Fruit fly (Drosophila melanogaster) whole organism, embryonic: ENCODE data around the gene CG33552.

Experiments used
- Abd-B ChIP-seq: fragments of 200-800 bp; sonication (Bioruptor generic); optimal IDR thresholded peaks from 2 replicates; lab custom pipeline; 2018; ENCODE audit warnings: missing biosample characterization, mild to moderate bottlenecking, missing genetic modification characterization, moderate library complexity
- Adf1 ChIP-seq: fragments of 200-800 bp; sonication (Bioruptor generic); IDR thresholded peaks from 2 replicates; pipeline ENCODE4 v1.3.6; 2022; ENCODE audit warnings: missing biosample characterization, missing genetic modification characterization
- Blimp-1 ChIP-seq: fragments of 200-800 bp; sonication (Bioruptor generic); optimal IDR thresholded peaks from 3 replicates; lab custom pipeline; 2018; ENCODE audit warnings: missing biosample characterization, missing genetic modification characterization, mild to moderate bottlenecking, moderate library complexity, missing genetic modification reagents
- Bteb2 ChIP-seq: fragments of 200-800 bp; sonication (Bioruptor generic); optimal IDR thresholded peaks from 2 replicates; lab custom pipeline; 2016; ENCODE audit warnings: missing biosample characterization, missing genetic modification characterization
- CG10431 ChIP-seq: fragments of 200-800 bp; sonication (Bioruptor generic); optimal IDR thresholded peaks from 3 replicates; lab custom pipeline; 2018; ENCODE audit warnings: missing biosample characterization, mild to moderate bottlenecking, missing genetic modification characterization
- CG10979 ChIP-seq: fragments of 200-800 bp; sonication (Bioruptor generic); optimal IDR thresholded peaks from 2 replicates; lab custom pipeline; 2018; ENCODE audit warnings: missing biosample characterization, mild to moderate bottlenecking, missing genetic modification characterization, moderate library complexity
- CG13296 ChIP-seq: fragments of 200-800 bp; sonication (Bioruptor generic); optimal IDR thresholded peaks from 3 replicates; lab custom pipeline; 2018; ENCODE audit warnings: missing biosample characterization, mild to moderate bottlenecking, missing genetic modification characterization
- CG13894 ChIP-seq: fragments of 200-800 bp; sonication (Bioruptor generic); optimal IDR thresholded peaks from 3 replicates; lab custom pipeline; 2018; ENCODE audit warnings: missing biosample characterization, mild to moderate bottlenecking, missing genetic modification characterization, moderate library complexity
- CG14860 ChIP-seq: fragments of 200-800 bp; sonication (Bioruptor generic); IDR thresholded peaks from 3 replicates; pipeline ENCODE4 v1.3.6; 2022; ENCODE audit warnings: missing biosample characterization, missing genetic modification characterization; ENCODE audit not compliant: partially characterized antibody
- CG15696 ChIP-seq: fragments of 200-800 bp; sonication (Bioruptor generic); optimal IDR thresholded peaks from 2 replicates; lab custom pipeline; 2019; ENCODE audit warnings: missing biosample characterization, mild to moderate bottlenecking, missing genetic modification characterization, moderate library complexity
- CG17361 ChIP-seq: fragments of 200-800 bp; sonication (Bioruptor generic); IDR thresholded peaks from 3 replicates; pipeline ENCODE4 v1.3.6; 2022; ENCODE audit warnings: missing biosample characterization, missing genetic modification characterization
- CG2199 ChIP-seq: fragments of 200-800 bp; sonication (Bioruptor generic); IDR thresholded peaks from 3 replicates; pipeline ENCODE4 v1.3.6; 2022; ENCODE audit warnings: missing biosample characterization, missing genetic modification characterization
- CG2712 ChIP-seq: fragments of 200-800 bp; optimal IDR thresholded peaks from 3 replicates; lab custom pipeline; 2019; ENCODE audit warnings: missing biosample characterization, mild to moderate bottlenecking, missing genetic modification characterization, moderate library complexity
- CG31441 ChIP-seq: fragments of 200-800 bp; sonication (Bioruptor generic); IDR thresholded peaks from 2 replicates; pipeline ENCODE4 v1.3.6; 2022; ENCODE audit warnings: missing biosample characterization, missing genetic modification characterization
- CG33557 ChIP-seq: fragments of 200-800 bp; sonication (Bioruptor generic); optimal IDR thresholded peaks from 2 replicates; lab custom pipeline; 2019; ENCODE audit warnings: missing biosample characterization, mild to moderate bottlenecking, missing genetic modification characterization, moderate library complexity
- CG3407 ChIP-seq: fragments of 200-800 bp; sonication (Bioruptor generic); optimal IDR thresholded peaks from 2 replicates; lab custom pipeline; 2018; ENCODE audit warnings: missing biosample characterization, mild to moderate bottlenecking, missing genetic modification characterization
- CG4360 ChIP-seq: fragments of 200-800 bp; sonication (Bioruptor generic); IDR thresholded peaks from 2 replicates; pipeline ENCODE4 v1.3.6; 2022; ENCODE audit warnings: missing biosample characterization, missing genetic modification characterization
- CG4424 ChIP-seq: fragments of 200-800 bp; sonication (Bioruptor generic); optimal IDR thresholded peaks from 3 replicates; lab custom pipeline; 2016; ENCODE audit warnings: missing biosample characterization, missing genetic modification characterization
- CG7271 ChIP-seq: fragments of 200-800 bp; sonication (Bioruptor generic); optimal IDR thresholded peaks from 2 replicates; lab custom pipeline; 2018; ENCODE audit warnings: missing biosample characterization, mild to moderate bottlenecking, missing genetic modification characterization, moderate library complexity
- CG7745 ChIP-seq: fragments of 200-800 bp; sonication (Bioruptor generic); optimal IDR thresholded peaks from 2 replicates; lab custom pipeline; 2018; ENCODE audit warnings: missing biosample characterization, mild to moderate bottlenecking, missing genetic modification characterization, moderate library complexity
- CG7786 ChIP-seq: fragments of 200-800 bp; sonication (Bioruptor generic); optimal IDR thresholded peaks from 2 replicates; lab custom pipeline; 2016; ENCODE audit warnings: missing biosample characterization, missing genetic modification characterization
- CG8281 ChIP-seq: fragments of 200-800 bp; sonication (Bioruptor generic); optimal IDR thresholded peaks from 2 replicates; lab custom pipeline; 2018; ENCODE audit warnings: missing biosample characterization, mild to moderate bottlenecking, missing genetic modification characterization, moderate library complexity
- CG9876 ChIP-seq: fragments of 200-800 bp; sonication (Bioruptor generic); optimal IDR thresholded peaks from 2 replicates; lab custom pipeline; 2016; ENCODE audit warnings: missing biosample characterization, missing genetic modification characterization
- D19B ChIP-seq: fragments of 200-800 bp; sonication (Bioruptor generic); optimal IDR thresholded peaks from 2 replicates; lab custom pipeline; 2017; ENCODE audit warnings: missing biosample characterization, mild to moderate bottlenecking, missing genetic modification characterization
- Dbx ChIP-seq: fragments of 200-800 bp; sonication (Bioruptor generic); IDR thresholded peaks from 3 replicates; pipeline ENCODE4 v1.3.6; 2022; ENCODE audit warnings: missing biosample characterization, missing genetic modification characterization
- Dip2 ChIP-seq: fragments of 200-800 bp; sonication (Bioruptor generic); IDR thresholded peaks from 2 replicates; pipeline ENCODE4 v1.3.6; 2022; ENCODE audit warnings: missing biosample characterization, missing genetic modification characterization
- ERR ChIP-seq: fragments of 200-800 bp; sonication (Bioruptor generic); optimal IDR thresholded peaks from 2 replicates; lab custom pipeline; 2016; ENCODE audit warnings: missing biosample characterization, missing genetic modification characterization
- H15 ChIP-seq: fragments of 200-800 bp; sonication (Bioruptor generic); IDR thresholded peaks from 3 replicates; pipeline ENCODE4 v1.3.6; 2022; ENCODE audit warnings: missing biosample characterization, missing genetic modification characterization
- az2 ChIP-seq: fragments of 200-800 bp; sonication (Bioruptor generic); optimal IDR thresholded peaks from 3 replicates; lab custom pipeline; 2016; ENCODE audit warnings: missing biosample characterization, missing genetic modification characterization
- crol ChIP-seq: fragments of 200-800 bp; sonication (Bioruptor generic); IDR thresholded peaks from 2 replicates; pipeline ENCODE4 v1.3.6; 2022; ENCODE audit warnings: missing biosample characterization, missing genetic modification characterization
- dm ChIP-seq: fragments of 200-800 bp; sonication (Bioruptor generic); optimal IDR thresholded peaks from 3 replicates; lab custom pipeline; 2016; ENCODE audit warnings: missing biosample characterization, missing genetic modification characterization
- fd64A ChIP-seq: fragments of 200-800 bp; sonication (Bioruptor generic); optimal IDR thresholded peaks from 3 replicates; lab custom pipeline; 2018; ENCODE audit warnings: missing biosample characterization, mild to moderate bottlenecking, missing genetic modification characterization
- ftz-f1 ChIP-seq: fragments of 200-800 bp; sonication (Bioruptor generic); optimal IDR thresholded peaks from 2 replicates; lab custom pipeline; 2016; ENCODE audit warnings: missing biosample characterization, missing genetic modification characterization
- fu2 ChIP-seq: fragments of 200-800 bp; sonication (Bioruptor generic); optimal IDR thresholded peaks from 2 replicates; lab custom pipeline; 2016; ENCODE audit warnings: missing biosample characterization, missing genetic modification characterization
- lilli ChIP-seq: fragments of 200-800 bp; sonication (Bioruptor generic); optimal IDR thresholded peaks from 3 replicates; lab custom pipeline; 2016; ENCODE audit warnings: missing biosample characterization, missing genetic modification characterization
- otp ChIP-seq: fragments of 200-800 bp; sonication (Bioruptor generic); IDR thresholded peaks from 3 replicates; pipeline ENCODE4, ENCODE4 v1.3.6; 2022; ENCODE audit warnings: missing biosample characterization, missing genetic modification characterization
- ranshi ChIP-seq: fragments of 200-800 bp; sonication (Bioruptor generic); IDR thresholded peaks from 2 replicates; pipeline ENCODE4 v1.3.6; 2022; ENCODE audit warnings: missing biosample characterization, missing genetic modification characterization
- sob ChIP-seq: fragments of 200-800 bp; sonication (Bioruptor generic); IDR thresholded peaks from 2 replicates; pipeline ENCODE4 v1.3.6; 2022; ENCODE audit warnings: missing biosample characterization, missing genetic modification characterization
- trem ChIP-seq: fragments of 200-800 bp; optimal IDR thresholded peaks from 3 replicates; lab custom pipeline; 2019; ENCODE audit warnings: missing biosample characterization, mild to moderate bottlenecking, missing genetic modification characterization, moderate library complexity
- twi ChIP-seq: fragments of 200-800 bp; optimal IDR thresholded peaks from 2 replicates; lab custom pipeline; 2019; ENCODE audit warnings: missing biosample characterization, mild to moderate bottlenecking, missing genetic modification characterization, moderate library complexity
- unc-4 ChIP-seq: fragments of 200-800 bp; sonication (Bioruptor generic); IDR thresholded peaks from 2 replicates; pipeline ENCODE4 v1.3.6; 2022; ENCODE audit warnings: missing biosample characterization, missing genetic modification characterization; ENCODE audit not compliant: partially characterized antibody

CG33552 gene

dm6 chr2L:16682203-16682602, at the start of gene CG33552:
Gene CG33552 (plus strand): TSS chr2L:16682503.
- TF ChIP-seq CG10979 (tag; lab: Kevin White, UChicago) (no peak), ERR (no peak), CG15696 (tag; lab: Kevin White, UChicago) (no peak), Abd-B (GFP tag; lab: Kevin White, UChicago) (no peak), lilli (GFP tag; lab: Kevin White, UChicago) (no peak)
- TF ChIP-seq, all 482 proteins: peak for 0

dm6 chr2L:16637335-16637734, 45.0 kb upstream of the CG33552 start:
- no peak for TF ChIP-seq CG31441
- TF ChIP-seq CG10431 (GFP tag; lab: Kevin White, UChicago): no peak
- TF ChIP-seq dm (GFP tag; lab: Kevin White, UChicago): no peak
- TF ChIP-seq CG7271 (tag; lab: Kevin White, UChicago): no peak
- TF ChIP-seq CG9876 (GFP tag; lab: Kevin White, UChicago): no peak
- no peak for TF ChIP-seq az2
- TF ChIP-seq Bteb2: no peak
- TF ChIP-seq Blimp-1 (GFP tag; lab: Kevin White, UChicago): peak; percentile 16
- TF ChIP-seq CG2712: no peak
- no peak for TF ChIP-seq Dbx (GFP tag; lab: Robert Waterston, UW)
- peak; percentile 86 for TF ChIP-seq crol (GFP tag; lab: Robert Waterston, UW)
- peak; percentile 41 for TF ChIP-seq CG33557 (GFP tag; lab: Kevin White, UChicago)
- no peak for TF ChIP-seq ranshi
- peak; percentile 23; the same call in 1 of the 3 replicates for TF ChIP-seq otp (GFP tag; lab: Robert Waterston, UW)
- 0 out of 2 replicates have a peak, but pooled peaks have one; percentile 6 for TF ChIP-seq sob (GFP tag; lab: Robert Waterston, UW)
- TF ChIP-seq H15 (GFP tag; lab: Robert Waterston, UW): no peak
- TF ChIP-seq Dip2 (GFP tag; lab: Robert Waterston, UW): no peak
- TF ChIP-seq CG13894: no peak
- no peak for TF ChIP-seq fu2 (GFP tag; lab: Kevin White, UChicago)
- no peak for TF ChIP-seq D19B (GFP tag; lab: Kevin White, UChicago)
- TF ChIP-seq CG7786 (GFP tag; lab: Kevin White, UChicago): no peak
- TF ChIP-seq Adf1: no peak
- TF ChIP-seq unc-4 (GFP tag; lab: Robert Waterston, UW): no peak
- TF ChIP-seq fd64A: peak; percentile 11
- TF ChIP-seq CG2199: peak; percentile 89
- no peak for TF ChIP-seq CG8281 (tag; lab: Kevin White, UChicago)
- no peak for TF ChIP-seq CG7745 (tag; lab: Kevin White, UChicago)
- TF ChIP-seq CG3407: peak; percentile 19
- TF ChIP-seq trem (tag; lab: Kevin White, UChicago): no peak
- no peak for TF ChIP-seq CG4360 (GFP tag; lab: Robert Waterston, UW)
- TF ChIP-seq CG4424: no peak
- peak; percentile 21 for TF ChIP-seq twi (tag; lab: Kevin White, UChicago)
- TF ChIP-seq ftz-f1 (GFP tag; lab: Kevin White, UChicago): no peak

- TF ChIP-seq CG17361 (GFP tag; lab: Robert Waterston, UW) (no peak), CG14860 (GFP tag; lab: Robert Waterston, UW) (0 out of 3 replicates have a peak, but pooled peaks have one; percentile 25), CG13296 (GFP tag; lab: Kevin White, UChicago) (no peak)
These were observed 44.0 kb upstream of the CG33552 start for dm6 chr2L:16638349-16638748.
